Worm (Caenorhabditis elegans) whole organism, L4 larva: Measurements from ENCODE around the gene Y110A2AL.1.

Experiments
- ceh-32 ChIP-seq: sonication (generic microtip); optimal IDR thresholded peaks from 2 replicates; lab custom pipeline; 2016; ENCODE audit warnings: mild to moderate bottlenecking, missing genetic modification characterization, missing compliant biosample characterization; ENCODE audit not compliant: poor library complexity
- dpl-1 ChIP-seq: fragments of 150-350 bp; optimal IDR thresholded peaks from 2 replicates; lab custom pipeline; 2014; ENCODE audit warnings: missing biosample characterization, missing genetic modification reagents, missing genetic modification characterization
- gei-8 ChIP-seq: fragments of 200-800 bp; sonication (Bioruptor generic); optimal IDR thresholded peaks from 2 replicates; lab custom pipeline; 2018; ENCODE audit warnings: mild to moderate bottlenecking, missing genetic modification characterization, missing compliant biosample characterization
- lin-13 ChIP-seq: fragments of 150-350 bp; optimal IDR thresholded peaks from 2 replicates; lab custom pipeline; 2014; ENCODE audit warnings: missing biosample characterization, missing genetic modification reagents, missing genetic modification characterization
- lin-39 ChIP-seq: fragments of 150-350 bp; optimal IDR thresholded peaks from 2 replicates; lab custom pipeline; 2014; ENCODE audit warnings: missing biosample characterization, missing genetic modification reagents, missing genetic modification characterization
- lir-3 ChIP-seq: sonication (generic microtip); optimal IDR thresholded peaks from 2 replicates; lab custom pipeline; 2016; ENCODE audit warnings: mild to moderate bottlenecking, missing genetic modification characterization, missing compliant biosample characterization
- mdl-1 ChIP-seq, 2 experiments: fragments of 150-350 bp in 1 of 2; sonication (generic microtip) in 1 of 2; optimal IDR thresholded peaks; 2 replicates each; lab custom pipeline; 2014 to 2017; ENCODE audit warnings: missing biosample characterization in 2 of 2, missing genetic modification characterization in 2 of 2
- nhr-10 ChIP-seq: fragments of 150-350 bp; optimal IDR thresholded peaks from 2 replicates; lab custom pipeline; 2014; ENCODE audit warnings: missing biosample characterization, missing genetic modification characterization
- nhr-102 ChIP-seq: sonication (generic microtip); optimal IDR thresholded peaks from 2 replicates; lab custom pipeline; 2016; ENCODE audit warnings: mild to moderate bottlenecking, missing genetic modification characterization, moderate library complexity, missing compliant biosample characterization
- nhr-41 ChIP-seq: fragments of 200-800 bp; sonication (Bioruptor generic); IDR thresholded peaks from 2 replicates; pipeline ENCODE4 v1.3.6; 2022; ENCODE audit warnings: missing genetic modification reagents, missing genetic modification characterization, missing compliant biosample characterization
- nhr-76 ChIP-seq: fragments of 150-350 bp; optimal IDR thresholded peaks from 2 replicates; lab custom pipeline; 2014; ENCODE audit warnings: missing biosample characterization, missing genetic modification characterization
- pha-4 ChIP-seq, 2 experiments: fragments of 150-350 bp in 1 of 2; fragments of 200-800 bp in 1 of 2; sonication (Bioruptor generic) in 1 of 2; IDR thresholded peaks in 1 of 2; optimal IDR thresholded peaks in 1 of 2; 2 replicates each; pipeline versions ENCODE4 v1.3.6 to Lab custom; 2014 to 2022; ENCODE audit warnings: missing genetic modification characterization in 2 of 2, missing genetic modification reagents in 2 of 2, missing biosample characterization in 1 of 2, missing compliant biosample characterization in 1 of 2
- unc-39 ChIP-seq: sonication (generic microtip); optimal IDR thresholded peaks from 2 replicates; lab custom pipeline; 2017; ENCODE audit warnings: missing biosample characterization, missing genetic modification characterization

ce11 chrII:2852493-2852892 is 22.4 kb upstream of the Y110A2AL.1 start, which contains the start of gene ptc-3:
- no peak for TF ChIP-seq lin-13 (GFP tag; lab: Kevin White, UChicago)
- no peak for TF ChIP-seq gei-8
- TF ChIP-seq dpl-1: no peak
- no peak for TF ChIP-seq pha-4 (GFP tag; IDR thresholded peaks at IDR 0.05; lab: Robert Waterston, UW)
- no peak for TF ChIP-seq pha-4 (tag; optimal IDR thresholded peaks at IDR 0.05; lab: Kevin White, UChicago)
- TF ChIP-seq nhr-76 (tag; lab: Kevin White, UChicago): no peak
- no peak for TF ChIP-seq nhr-41
- no peak for TF ChIP-seq lin-39 (tag; lab: Kevin White, UChicago)
- no peak for TF ChIP-seq unc-39 (tag; lab: Kevin White, UChicago)
- TF ChIP-seq ceh-32 (tag; lab: Kevin White, UChicago): no peak
- TF ChIP-seq lir-3 (tag; lab: Kevin White, UChicago): no peak
- TF ChIP-seq nhr-10 (tag; lab: Kevin White, UChicago): no peak
- no peak for TF ChIP-seq nhr-102
- TF ChIP-seq mdl-1 (tag; optimal IDR thresholded peaks at IDR 0.05; lab: Kevin White, UChicago): no peak
